Fruit fly (Drosophila melanogaster) Kc167 (cell line): ENCODE data around the gene Tpc1.

Experiments used
- Sin3A ChIP-seq: fragments of >200 bp; optimal IDR thresholded peaks from 2 replicates; lab custom pipeline; 2018; ENCODE audit warnings: missing external identifiers
- h ChIP-seq: fragments of >200 bp; optimal IDR thresholded peaks from 3 replicates; lab custom pipeline; 2018; ENCODE audit warnings: missing external identifiers
- insv ChIP-seq: fragments of >200 bp; optimal IDR thresholded peaks from 3 replicates; lab custom pipeline; 2018; ENCODE audit warnings: missing external identifiers
- psq ChIP-seq: fragments of >200 bp; optimal IDR thresholded peaks from 2 replicates; lab custom pipeline; 2017; ENCODE audit warnings: missing external identifiers
- ttk ChIP-seq: sonication (Bioruptor generic); optimal IDR thresholded peaks from 2 replicates; lab custom pipeline; 2017; ENCODE audit warnings: missing external identifiers

DNA sequence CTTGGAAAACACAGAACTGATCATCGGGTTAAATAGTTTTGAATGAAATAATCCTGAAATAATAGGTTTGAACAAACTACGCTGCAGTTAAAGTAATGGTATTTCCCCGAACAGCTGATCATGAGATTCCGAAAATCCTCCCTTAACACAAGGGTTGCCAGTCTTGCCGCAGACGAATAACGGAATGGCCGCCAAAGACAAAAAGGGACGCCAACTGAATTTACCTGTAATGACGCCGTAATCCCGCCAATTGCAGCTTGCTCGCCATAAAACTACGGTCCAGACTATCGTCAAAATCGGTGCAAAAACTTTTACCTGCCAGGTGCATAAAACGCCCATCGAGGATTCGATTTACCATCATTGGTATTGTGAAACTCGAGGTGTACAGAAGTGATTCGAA, 25.4 kb downstream of the Tpc1 start, which contains the start of gene CG4570:
- no peak for TF ChIP-seq h
- TF ChIP-seq psq (lab: Kevin White, UChicago): no peak
- no peak for TF ChIP-seq insv (lab: Kevin White, UChicago)
- TF ChIP-seq Sin3A (lab: Kevin White, UChicago): no peak
- no peak for TF ChIP-seq ttk
